Fruit fly (Drosophila melanogaster) whole organism, embryonic: ENCODE measurements around the gene CG9497.

ENCODE experiments used
- ATbp ChIP-seq: fragments of 200-800 bp; sonication (Bioruptor generic); optimal IDR thresholded peaks from 2 replicates; lab custom pipeline; 2017; ENCODE audit warnings: missing biosample characterization, mild to moderate bottlenecking, missing genetic modification characterization, missing genetic modification reagents
- Atf6 ChIP-seq: fragments of 200-800 bp; sonication (Bioruptor generic); IDR thresholded peaks from 2 replicates; pipeline ENCODE4 v1.3.6; 2022; ENCODE audit warnings: missing biosample characterization, missing genetic modification characterization
- BEAF-32 ChIP-seq: fragments of 200-800 bp; sonication (Bioruptor generic); optimal IDR thresholded peaks from 3 replicates; lab custom pipeline; 2017; ENCODE audit warnings: missing biosample characterization, missing genetic modification characterization, mild to moderate bottlenecking, moderate library complexity, missing genetic modification reagents
- CG11560 ChIP-seq: fragments of 200-800 bp; sonication (Bioruptor generic); IDR thresholded peaks from 3 replicates; pipeline ENCODE4 v1.3.6; 2022; ENCODE audit warnings: missing biosample characterization, missing genetic modification characterization
- CG13296 ChIP-seq: fragments of 200-800 bp; sonication (Bioruptor generic); optimal IDR thresholded peaks from 3 replicates; lab custom pipeline; 2018; ENCODE audit warnings: missing biosample characterization, mild to moderate bottlenecking, missing genetic modification characterization
- CG14441 ChIP-seq: fragments of 200-800 bp; sonication (Bioruptor generic); IDR thresholded peaks from 2 replicates; pipeline ENCODE4 v1.3.6; 2022; ENCODE audit warnings: missing biosample characterization, missing genetic modification characterization
- CG18599 ChIP-seq: fragments of 200-800 bp; sonication (Bioruptor generic); optimal IDR thresholded peaks from 3 replicates; lab custom pipeline; 2017; ENCODE audit warnings: missing biosample characterization, missing genetic modification characterization, mild to moderate bottlenecking, moderate library complexity, missing genetic modification reagents
- CG18764 ChIP-seq: fragments of 200-800 bp; sonication (Bioruptor generic); optimal IDR thresholded peaks from 3 replicates; lab custom pipeline; 2016; ENCODE audit warnings: missing biosample characterization, missing genetic modification characterization
- CG34376 ChIP-seq: fragments of 200-800 bp; sonication (Bioruptor generic); optimal IDR thresholded peaks from 2 replicates; lab custom pipeline; 2018; ENCODE audit warnings: missing biosample characterization, mild to moderate bottlenecking, missing genetic modification characterization
- CG4424 ChIP-seq: fragments of 200-800 bp; sonication (Bioruptor generic); optimal IDR thresholded peaks from 3 replicates; lab custom pipeline; 2016; ENCODE audit warnings: missing biosample characterization, missing genetic modification characterization
- CG4820 ChIP-seq: fragments of 200-800 bp; sonication (Bioruptor generic); optimal IDR thresholded peaks from 3 replicates; lab custom pipeline; 2016; ENCODE audit warnings: missing biosample characterization, missing genetic modification characterization
- CG6654 ChIP-seq: fragments of 200-800 bp; sonication (Bioruptor generic); optimal IDR thresholded peaks from 2 replicates; lab custom pipeline; 2017; ENCODE audit warnings: missing biosample characterization, mild to moderate bottlenecking, missing genetic modification characterization
- CG6683 ChIP-seq: fragments of 200-800 bp; sonication (Bioruptor generic); optimal IDR thresholded peaks from 2 replicates; lab custom pipeline; 2017; ENCODE audit warnings: missing biosample characterization, mild to moderate bottlenecking, missing genetic modification characterization, missing genetic modification reagents
- CG7556 ChIP-seq: fragments of 200-800 bp; sonication (Bioruptor generic); optimal IDR thresholded peaks from 2 replicates; lab custom pipeline; 2017; ENCODE audit warnings: missing biosample characterization, mild to moderate bottlenecking, missing genetic modification characterization
- CG8765 ChIP-seq: fragments of 200-800 bp; sonication (Bioruptor generic); IDR thresholded peaks from 2 replicates; pipeline ENCODE4 v1.3.6; 2022; ENCODE audit warnings: missing biosample characterization, missing genetic modification characterization
- CG9797 ChIP-seq: fragments of 200-800 bp; sonication (Bioruptor generic); optimal IDR thresholded peaks from 3 replicates; lab custom pipeline; 2018; ENCODE audit warnings: missing biosample characterization, mild to moderate bottlenecking, missing genetic modification characterization
- Ets97D ChIP-seq: fragments of 200-800 bp; sonication (Bioruptor generic); optimal IDR thresholded peaks from 3 replicates; lab custom pipeline; 2016; ENCODE audit warnings: missing biosample characterization, missing genetic modification characterization
- HLH3B ChIP-seq: fragments of 200-800 bp; sonication (Bioruptor generic); IDR thresholded peaks from 2 replicates; pipeline ENCODE4 v1.3.6; 2022; ENCODE audit warnings: missing biosample characterization, missing genetic modification characterization
- HLHmδ ChIP-seq: fragments of 200-800 bp; sonication (Bioruptor generic); optimal IDR thresholded peaks from 2 replicates; lab custom pipeline; 2018; ENCODE audit warnings: missing biosample characterization, mild to moderate bottlenecking, missing genetic modification characterization, moderate library complexity
- HmgZ ChIP-seq: fragments of 200-800 bp; sonication (Bioruptor generic); optimal IDR thresholded peaks from 2 replicates; lab custom pipeline; 2018; ENCODE audit warnings: missing biosample characterization, mild to moderate bottlenecking, missing genetic modification characterization
- Hr39 ChIP-seq: fragments of >200 bp; optimal IDR thresholded peaks from 2 replicates; lab custom pipeline; 2017
- MBD-R2 ChIP-seq: fragments of 200-800 bp; sonication (Bioruptor generic); IDR thresholded peaks from 2 replicates; pipeline ENCODE4 v1.3.6; 2022; ENCODE audit warnings: missing biosample characterization, missing genetic modification characterization
- Mad ChIP-seq: fragments of 200-800 bp; sonication (Bioruptor generic); optimal IDR thresholded peaks from 2 replicates; lab custom pipeline; 2016; ENCODE audit warnings: missing biosample characterization, missing genetic modification characterization
- NC2β ChIP-seq: fragments of 200-800 bp; sonication (Bioruptor generic); optimal IDR thresholded peaks from 2 replicates; lab custom pipeline; 2016; ENCODE audit warnings: missing biosample characterization, missing genetic modification characterization
- NFAT ChIP-seq: fragments of 200-800 bp; sonication (Bioruptor generic); IDR thresholded peaks from 2 replicates; pipeline ENCODE4 v1.3.6; 2022; ENCODE audit warnings: missing biosample characterization, missing genetic modification characterization
- Side ChIP-seq: fragments of 200-800 bp; sonication (Bioruptor generic); optimal IDR thresholded peaks from 2 replicates; lab custom pipeline; 2016; ENCODE audit warnings: missing biosample characterization, missing genetic modification characterization
- ash1 ChIP-seq: fragments of 200-800 bp; sonication (Bioruptor generic); optimal IDR thresholded peaks from 2 replicates; lab custom pipeline; 2018; ENCODE audit warnings: missing biosample characterization, mild to moderate bottlenecking, missing genetic modification characterization
- bowl ChIP-seq: fragments of 200-800 bp; sonication (Bioruptor generic); IDR thresholded peaks from 2 replicates; pipeline ENCODE4 v1.3.6; 2022; ENCODE audit warnings: missing biosample characterization, missing genetic modification characterization
- br ChIP-seq: fragments of >200 bp; optimal IDR thresholded peaks from 2 replicates; lab custom pipeline; 2017
- btn ChIP-seq: fragments of 200-800 bp; sonication (Bioruptor generic); optimal IDR thresholded peaks from 2 replicates; lab custom pipeline; 2016; ENCODE audit warnings: missing biosample characterization, missing genetic modification characterization
- chinmo ChIP-seq: fragments of 200-800 bp; sonication (Bioruptor generic); IDR thresholded peaks from 4 replicates; pipeline ENCODE4 v1.3.6; 2022; ENCODE audit warnings: missing biosample characterization, missing genetic modification characterization; ENCODE audit not compliant: partially characterized antibody
- crc ChIP-seq: fragments of 200-800 bp; sonication (Bioruptor generic); optimal IDR thresholded peaks from 2 replicates; lab custom pipeline; 2016; ENCODE audit warnings: missing biosample characterization, missing genetic modification characterization
- dysf ChIP-seq: fragments of 200-800 bp; sonication (Bioruptor generic); IDR thresholded peaks from 3 replicates; pipeline ENCODE4 v1.3.6; 2022; ENCODE audit warnings: missing biosample characterization, missing genetic modification characterization
- eve ChIP-seq, 2 experiments: fragments of >200 bp; optimal IDR thresholded peaks; 2 replicates each; lab custom pipeline; 2017; ENCODE audit warnings: missing biosample characterization in 2 of 2, missing genetic modification characterization in 2 of 2
- fu2 ChIP-seq: fragments of 200-800 bp; sonication (Bioruptor generic); optimal IDR thresholded peaks from 2 replicates; lab custom pipeline; 2016; ENCODE audit warnings: missing biosample characterization, missing genetic modification characterization
- gce ChIP-seq: fragments of 200-800 bp; sonication (Bioruptor generic); IDR thresholded peaks from 3 replicates; pipeline ENCODE4 v1.3.6; 2022; ENCODE audit warnings: missing biosample characterization, missing genetic modification characterization
- gfzf ChIP-seq: fragments of 200-800 bp; sonication (Bioruptor generic); optimal IDR thresholded peaks from 2 replicates; lab custom pipeline; 2016; ENCODE audit warnings: missing biosample characterization, mild to moderate bottlenecking, missing genetic modification characterization, moderate library complexity
- gt ChIP-seq: fragments of 200-800 bp; sonication (Bioruptor generic); IDR thresholded peaks from 2 replicates; pipeline ENCODE4 v1.3.6; 2022; ENCODE audit warnings: missing biosample characterization, missing genetic modification characterization
- knrl ChIP-seq: fragments of 200-800 bp; sonication (Bioruptor generic); IDR thresholded peaks from 3 replicates; pipeline ENCODE4 v1.3.6; 2022; ENCODE audit warnings: missing biosample characterization, missing genetic modification characterization; ENCODE audit not compliant: partially characterized antibody
- lmd ChIP-seq: fragments of 200-800 bp; sonication (Bioruptor generic); IDR thresholded peaks from 2 replicates; pipeline ENCODE4 v1.3.6; 2022; ENCODE audit warnings: missing biosample characterization, missing genetic modification characterization
- luna ChIP-seq: fragments of 200-800 bp; sonication (Bioruptor generic); optimal IDR thresholded peaks from 2 replicates; lab custom pipeline; 2016; ENCODE audit warnings: missing biosample characterization, missing genetic modification characterization
- mld ChIP-seq: fragments of 200-800 bp; sonication (Bioruptor generic); IDR thresholded peaks from 3 replicates; pipeline ENCODE4 v1.3.6; 2022; ENCODE audit warnings: missing biosample characterization, missing genetic modification characterization; ENCODE audit not compliant: partially characterized antibody
- onecut ChIP-seq: fragments of 200-800 bp; sonication (Bioruptor generic); IDR thresholded peaks from 2 replicates; pipeline ENCODE4 v1.3.6; 2022; ENCODE audit warnings: missing biosample characterization, missing genetic modification characterization
- slou ChIP-seq: fragments of 200-800 bp; sonication (Bioruptor generic); optimal IDR thresholded peaks from 3 replicates; lab custom pipeline; 2016; ENCODE audit warnings: missing biosample characterization, missing genetic modification characterization
- sr ChIP-seq: fragments of 200-800 bp; sonication (Bioruptor generic); IDR thresholded peaks from 3 replicates; pipeline ENCODE4 v1.3.6; 2022; ENCODE audit warnings: missing biosample characterization, missing genetic modification characterization
- tap ChIP-seq: fragments of 200-800 bp; optimal IDR thresholded peaks from 3 replicates; lab custom pipeline; 2019; ENCODE audit warnings: missing biosample characterization, mild to moderate bottlenecking, missing genetic modification characterization, moderate library complexity
- tll ChIP-seq, 2 experiments: fragments of 200-800 bp in 1 of 2; fragments of >200 bp in 1 of 2; sonication (Bioruptor generic) in 1 of 2; optimal IDR thresholded peaks; 2 replicates each; lab custom pipeline; 2017 to 2019; ENCODE audit warnings: missing biosample characterization in 2 of 2, missing genetic modification characterization in 2 of 2, mild to moderate bottlenecking in 1 of 2, moderate library complexity in 1 of 2
- trh ChIP-seq: fragments of 200-800 bp; sonication (Bioruptor generic); optimal IDR thresholded peaks from 2 replicates; lab custom pipeline; 2016; ENCODE audit warnings: missing biosample characterization, missing genetic modification characterization
- unc-4 ChIP-seq: fragments of 200-800 bp; sonication (Bioruptor generic); IDR thresholded peaks from 2 replicates; pipeline ENCODE4 v1.3.6; 2022; ENCODE audit warnings: missing biosample characterization, missing genetic modification characterization; ENCODE audit not compliant: partially characterized antibody
- vfl ChIP-seq: fragments of 200-800 bp; sonication (Bioruptor generic); optimal IDR thresholded peaks from 2 replicates; lab custom pipeline; 2016; ENCODE audit warnings: missing biosample characterization, missing genetic modification characterization

CG9497 gene

dm6 chr2L:6338367-6338975, 9.8 kb downstream of the CG9497 start, which contains the start of the genes Pez and Cpr (continued):
- TF ChIP-seq CG6683 (GFP tag; lab: Kevin White, UChicago) (no peak), CG34376 (peak; percentile 47), sr (peak; percentile 41; the same call in 1 of the 3 replicates), CG13296 (GFP tag; lab: Kevin White, UChicago) (peak; percentile 50), Side (peak; percentile 47), tap (no peak), CG7556 (no peak), eve (GFP tag; optimal IDR thresholded peaks at IDR 0.05; lab: Kevin White, UChicago) (no peak), CG11560 (tag; lab: Robert Waterston, UW) (peak; percentile 93), BEAF-32 (GFP tag; lab: Kevin White, UChicago) (peak; percentile 87), slou (GFP tag; lab: Kevin White, UChicago) (no peak), CG18599 (GFP tag; lab: Kevin White, UChicago) (peak; percentile 24), Atf6 (GFP tag; lab: Robert Waterston, UW) (no peak), CG9797 (peak; percentile 80), NC2β (peak; percentile 36), gce (GFP tag; lab: Robert Waterston, UW) (no peak), unc-4 (peak; percentile 70), gt (GFP tag; lab: Robert Waterston, UW) (0 out of 2 replicates have a peak, but pooled peaks have one; percentile 25), CG8765 (peak; percentile 37; the same call in 1 of the 2 replicates), Mad (peak; percentile 20), NFAT (peak; percentile 67), ash1 (GFP tag; lab: Kevin White, UChicago) (no peak), fu2 (GFP tag; lab: Kevin White, UChicago) (peak; percentile 15), Hr39 (lab: Kevin White, UChicago) (no peak), vfl (GFP tag; lab: Kevin White, UChicago) (no peak), CG4424 (GFP tag; lab: Kevin White, UChicago) (peak; percentile 41), HLH3B (GFP tag; lab: Robert Waterston, UW) (peak; percentile 25; the same call in 1 of the 2 replicates), btn (peak; percentile 17), Ets97D (GFP tag; lab: Kevin White, UChicago) (peak; percentile 77), gfzf (GFP tag; lab: Kevin White, UChicago) (peak; percentile 91), br (lab: Kevin White, UChicago) (no peak), bowl (GFP tag; lab: Robert Waterston, UW) (no peak), HLHmδ (GFP tag; lab: Kevin White, UChicago) (peak; percentile 89), tll (GFP tag; optimal IDR thresholded peaks at IDR 0.05; lab: Kevin White, UChicago) (no peak), trh (GFP tag; lab: Kevin White, UChicago) (peak; percentile 15), CG6654 (GFP tag; lab: Kevin White, UChicago) (peak; percentile 50), mld (GFP tag; lab: Robert Waterston, UW) (peak; percentile 86), CG4820 (peak; percentile 16), chinmo (GFP tag; lab: Robert Waterston, UW) (peak; percentile 47; the same call in 2 of the 4 replicates), CG18764 (GFP tag; lab: Kevin White, UChicago) (peak; percentile 25), ATbp (GFP tag; lab: Kevin White, UChicago) (no peak), HmgZ (tag; lab: Kevin White, UChicago) (peak; percentile 52), MBD-R2 (GFP tag; lab: Robert Waterston, UW) (peak; percentile 35; the same call in 1 of the 2 replicates), dysf (GFP tag; lab: Robert Waterston, UW) (peak; percentile 48; the same call in 1 of the 3 replicates), luna (GFP tag; lab: Kevin White, UChicago) (peak; percentile 28), CG14441 (GFP tag; lab: Robert Waterston, UW) (peak; percentile 28; the same call in 1 of the 2 replicates), knrl (GFP tag; lab: Robert Waterston, UW) (peak; percentile 76; the same call in 2 of the 3 replicates), lmd (GFP tag; lab: Robert Waterston, UW) (peak; percentile 6; the same call in 1 of the 2 replicates), onecut (GFP tag; lab: Robert Waterston, UW) (peak; percentile 37; the same call in 1 of the 2 replicates), crc (GFP tag; lab: Kevin White, UChicago) (no peak)
